Fruit fly (Drosophila melanogaster) whole organism: ENCODE measurements around the gene CG12947.

Source experiments
- CG8478 ChIP-seq: fragments of >200 bp; optimal IDR thresholded peaks from 2 replicates; lab custom pipeline; 2018; ENCODE audit warnings: inconsistent platforms
- pan ChIP-seq: fragments of >200 bp; optimal IDR thresholded peaks from 2 replicates; lab custom pipeline; 2017
- psq ChIP-seq: fragments of >200 bp; optimal IDR thresholded peaks from 2 replicates; lab custom pipeline; 2017

dm6 chr3R:9743995-9744394 lies 35.9 kb upstream of the CG12947 start:
- TF ChIP-seq pan (lab: Kevin White, UChicago): no peak
- no peak for TF ChIP-seq CG8478 (lab: Kevin White, UChicago)
- no peak for TF ChIP-seq psq
